Fruit fly (Drosophila melanogaster): Measurements from ENCODE around the gene CTCF.

CTCF gene

dm6 chr3L:7323348-7323747 lies 33.2 kb downstream of the CTCF start, which contains the start of the genes RhoGEF4 and Rint1 (continued):
- TF ChIP-seq nerfin-2 (GFP tag; IDR thresholded peaks at IDR 0.05; ENCODE audit: partially characterized antibody) (no peak), Six4 (GFP tag; optimal IDR thresholded peaks at IDR 0.05) (peak; percentile 28), tio (GFP tag; optimal IDR thresholded peaks at IDR 0.05) (no peak), usp (GFP tag; optimal IDR thresholded peaks at IDR 0.05) (no peak), CG14441 (GFP tag; IDR thresholded peaks at IDR 0.05) (peak; percentile 79), CG6689 (GFP tag; IDR thresholded peaks at IDR 0.05) (peak; percentile 76), pros (GFP tag; optimal IDR thresholded peaks at IDR 0.05) (no peak), CG10267 (tag; optimal IDR thresholded peaks at IDR 0.05) (peak; percentile 73), CG4424 (GFP tag; optimal IDR thresholded peaks at IDR 0.05) (peak; percentile 61), kah (GFP tag; optimal IDR thresholded peaks at IDR 0.05) (peak; percentile 36), CG31365 (tag; optimal IDR thresholded peaks at IDR 0.05) (no peak), Hsf (GFP tag; optimal IDR thresholded peaks at IDR 0.05) (peak; percentile 63), C15 (GFP tag; IDR thresholded peaks at IDR 0.05) (no peak), CG18619 (GFP tag; optimal IDR thresholded peaks at IDR 0.05) (peak; percentile 62), CG6813 (GFP tag; optimal IDR thresholded peaks at IDR 0.05) (no peak), unpg (GFP tag; optimal IDR thresholded peaks at IDR 0.05) (peak; percentile 67), twi (tag; optimal IDR thresholded peaks at IDR 0.05) (no peak), row (GFP tag; IDR thresholded peaks at IDR 0.05) (peak; percentile 97), kni (GFP tag; optimal IDR thresholded peaks at IDR 0.05) (no peak), aop (GFP tag; IDR thresholded peaks at IDR 0.05) (no peak), Spps (tag; optimal IDR thresholded peaks at IDR 0.05) (no peak), CG15479 (GFP tag; optimal IDR thresholded peaks at IDR 0.05) (no peak), ken (GFP tag; IDR thresholded peaks at IDR 0.05) (peak; percentile 80; the same call in 2 of the 3 replicates), NC2β (GFP tag; optimal IDR thresholded peaks at IDR 0.05) (no peak), ro (GFP tag; IDR thresholded peaks at IDR 0.05) (peak; percentile 34; the same call in 1 of the 2 replicates), dm (GFP tag; optimal IDR thresholded peaks at IDR 0.05) (peak; percentile 37), pb (GFP tag; optimal IDR thresholded peaks at IDR 0.05) (no peak), CG3838 (GFP tag; optimal IDR thresholded peaks at IDR 0.05) (peak; percentile 16), CG7271 (tag; optimal IDR thresholded peaks at IDR 0.05) (no peak), CG3281 (GFP tag; optimal IDR thresholded peaks at IDR 0.05) (peak; percentile 6), pzg (GFP tag; optimal IDR thresholded peaks at IDR 0.05) (peak; percentile 80), CG10147 (GFP tag; optimal IDR thresholded peaks at IDR 0.05) (peak; percentile 74), hth (optimal IDR thresholded peaks at IDR 0.05) (no peak), toy (GFP tag; IDR thresholded peaks at IDR 0.05) (no peak), sna (GFP tag; IDR thresholded peaks at IDR 0.05; ENCODE audit: partially characterized antibody) (no peak), CG14014 (GFP tag; IDR thresholded peaks at IDR 0.05) (no peak), CG7839 (tag; optimal IDR thresholded peaks at IDR 0.05) (peak; percentile 72), Sox102F (GFP tag; optimal IDR thresholded peaks at IDR 0.05) (peak; percentile 72), Dad (GFP tag; optimal IDR thresholded peaks at IDR 0.05) (peak; percentile 31), wdn (GFP tag; IDR thresholded peaks at IDR 0.05) (peak; percentile 73), klu (GFP tag; IDR thresholded peaks at IDR 0.05) (peak; percentile 48; the same call in 1 of the 2 replicates), gt (GFP tag; IDR thresholded peaks at IDR 0.05) (no peak), stwl (tag; optimal IDR thresholded peaks at IDR 0.05) (peak; percentile 89), Ssrp (tag; optimal IDR thresholded peaks at IDR 0.05) (peak; percentile 76), CG4617 (GFP tag; optimal IDR thresholded peaks at IDR 0.05; ENCODE audit: borderline replicate concordance) (peak; percentile 92), CG11093 (GFP tag; IDR thresholded peaks at IDR 0.05) (peak; percentile 76; the same call in 2 of the 3 replicates), Kr (GFP tag; optimal IDR thresholded peaks at IDR 0.05) (no peak), CG2875 (GFP tag; optimal IDR thresholded peaks at IDR 0.05) (no peak), CG6791 (GFP tag; IDR thresholded peaks at IDR 0.05; ENCODE audit: partially characterized antibody) (no peak), zen2 (GFP tag; IDR thresholded peaks at IDR 0.05; ENCODE audit: partially characterized antibody) (no peak), ap (GFP tag; IDR thresholded peaks at IDR 0.05) (peak; percentile 34; the same call in 1 of the 2 replicates)
